In genomic region chrV:8013901-8014388, ce11 we compare ENCODE assay signal across 4 worm cellular contexts.
TF ChIP-seq lines count a peak whose summit lies in the region.

TSS of gene Y97E10AR.6 (minus strand) at chrV:8013951.

TF ChIP-seq in whole organism, L1 larva, 84 proteins besides CTCF, POLR2A, EP300 and RAD21 (continued from another document):
- TF ChIP-seq nhr-77 (tag; optimal IDR thresholded peaks at IDR 0.05; lab: Kevin White, UChicago) = no peak
- TF ChIP-seq snu-23 (GFP tag; optimal IDR thresholded peaks at IDR 0.05; lab: Kevin White, UChicago) = peak; percentile 36
- peak; percentile 4 to 54 (median 29) for TF ChIP-seq dpl-1 (GFP tag; optimal IDR thresholded peaks at IDR 0.05; lab: Kevin White, UChicago)
- TF ChIP-seq blmp-1 (tag; optimal IDR thresholded peaks at IDR 0.05; lab: Kevin White, UChicago) = peak; percentile 5
- peak; percentile 41 to 51 for TF ChIP-seq efl-1 (optimal IDR thresholded peaks at IDR 0.05; lab: Kevin White, UChicago)
- peak; percentile 55 to 73 for TF ChIP-seq efl-1 (GFP tag; optimal IDR thresholded peaks at IDR 0.05 in 1 of 2; lab: Kevin White, UChicago)
- peak; percentile 38 to 78 for TF ChIP-seq lin-35 (GFP tag; optimal IDR thresholded peaks at IDR 0.05; lab: Kevin White, UChicago)
- TF ChIP-seq nhr-71 (tag; optimal IDR thresholded peaks at IDR 0.05; lab: Kevin White, UChicago) = peak; percentile 23
- TF ChIP-seq ceh-82 (tag; optimal IDR thresholded peaks at IDR 0.05; lab: Kevin White, UChicago) = peak in 1 of 3 experiments; percentile 26
- TF ChIP-seq lin-39 (tag; optimal IDR thresholded peaks at IDR 0.05; lab: Kevin White, UChicago) = no peak

TF ChIP-seq in whole organism, L2 larva, 48 proteins besides CTCF, POLR2A, EP300 and RAD21 (continued from another document):
- no peak for TF ChIP-seq nhr-6 (tag; optimal IDR thresholded peaks at IDR 0.05; lab: Kevin White, UChicago)
- TF ChIP-seq nhr-237 (tag; optimal IDR thresholded peaks at IDR 0.05; lab: Kevin White, UChicago) = no peak
- peak; percentile 78 for TF ChIP-seq C34F6.9 (tag; optimal IDR thresholded peaks at IDR 0.05; lab: Kevin White, UChicago)
- peak; percentile 19 for TF ChIP-seq fos-1 (tag; optimal IDR thresholded peaks at IDR 0.05; lab: Kevin White, UChicago)
- peak; percentile 70 for TF ChIP-seq unc-55 (GFP tag; optimal IDR thresholded peaks at IDR 0.05; lab: Kevin White, UChicago)

TF ChIP-seq in whole organism, L3 larva, 47 proteins besides CTCF, POLR2A, EP300 and RAD21 (continued from another document):
- TF ChIP-seq nhr-12 (tag; optimal IDR thresholded peaks at IDR 0.05; lab: Kevin White, UChicago) (no peak), pha-4 (tag; optimal IDR thresholded peaks at IDR 0.05; lab: Kevin White, UChicago) (peak; percentile 47), ama-1 (optimal IDR thresholded peaks at IDR 0.05; lab: Kevin White, UChicago) (peak; percentile 7), fkh-2 (tag; optimal IDR thresholded peaks at IDR 0.05; lab: Kevin White, UChicago) (no peak), ceh-28 (tag; optimal IDR thresholded peaks at IDR 0.05; lab: Kevin White, UChicago) (no peak), tbx-2 (tag; optimal IDR thresholded peaks at IDR 0.05; lab: Kevin White, UChicago) (no peak), daf-12 (tag; optimal IDR thresholded peaks at IDR 0.05; lab: Kevin White, UChicago) (no peak), snpc-4 (tag; optimal IDR thresholded peaks at IDR 0.05; lab: Kevin White, UChicago) (peak; percentile 61), nhr-28 (tag; optimal IDR thresholded peaks at IDR 0.05; lab: Kevin White, UChicago) (no peak), ceh-82 (tag; optimal IDR thresholded peaks at IDR 0.05; lab: Kevin White, UChicago) (no peak), nhr-25 (tag; optimal IDR thresholded peaks at IDR 0.05; lab: Kevin White, UChicago) (no peak), ZK546.5 (tag; optimal IDR thresholded peaks at IDR 0.05; lab: Kevin White, UChicago) (no peak), nfya-1 (tag; optimal IDR thresholded peaks at IDR 0.05; lab: Kevin White, UChicago; ENCODE audit: insufficient read depth) (peak; percentile 42)

TF ChIP-seq in whole organism, L4 larva, 104 proteins besides CTCF, POLR2A, EP300 and RAD21 (continued from another document):
- TF ChIP-seq set-16 (GFP tag; IDR thresholded peaks at IDR 0.05; lab: Robert Waterston, UW) (no peak), mxl-2 (GFP tag; conservative IDR thresholded peaks at IDR 0.05; lab: Robert Waterston, UW) (no peak), php-3 (GFP tag; IDR thresholded peaks at IDR 0.05; lab: Robert Waterston, UW) (no peak), pha-4 (GFP tag; IDR thresholded peaks at IDR 0.05; lab: Robert Waterston, UW) (no peak), pha-4 (tag; optimal IDR thresholded peaks at IDR 0.05; lab: Kevin White, UChicago) (peak; percentile 16), zfp-2 (tag; optimal IDR thresholded peaks at IDR 0.05; lab: Kevin White, UChicago) (no peak), hlh-30 (tag; optimal IDR thresholded peaks at IDR 0.05; lab: Kevin White, UChicago; ENCODE audit: insufficient read depth) (peak; percentile 98), gei-8 (GFP tag; optimal IDR thresholded peaks at IDR 0.05; lab: Kevin White, UChicago) (no peak), lin-13 (GFP tag; optimal IDR thresholded peaks at IDR 0.05; lab: Kevin White, UChicago) (no peak), ZK546.5 (tag; optimal IDR thresholded peaks at IDR 0.05; lab: Kevin White, UChicago) (no peak), aha-1 (tag; lab: Kevin White, UChicago) (peak; percentile 85), lsy-2 (tag; optimal IDR thresholded peaks at IDR 0.05; lab: Kevin White, UChicago) (peak in 1 of 2 experiments; percentile 50), ctbp-1 (GFP tag; IDR thresholded peaks at IDR 0.05; lab: Robert Waterston, UW) (no peak), zfp-3 (GFP tag; conservative IDR thresholded peaks at IDR 0.05; lab: Robert Waterston, UW) (no peak), ceh-82 (tag; optimal IDR thresholded peaks at IDR 0.05; lab: Kevin White, UChicago) (no peak), unc-39 (tag; optimal IDR thresholded peaks at IDR 0.05; lab: Kevin White, UChicago) (no peak), nhr-76 (tag; optimal IDR thresholded peaks at IDR 0.05; lab: Kevin White, UChicago) (no peak), nhr-102 (tag; optimal IDR thresholded peaks at IDR 0.05; lab: Kevin White, UChicago) (no peak), lir-3 (tag; optimal IDR thresholded peaks at IDR 0.05; lab: Kevin White, UChicago) (no peak), zip-11 (GFP tag; IDR thresholded peaks at IDR 0.05; lab: Robert Waterston, UW) (no peak), daf-12 (tag; optimal IDR thresholded peaks at IDR 0.05; lab: Kevin White, UChicago) (no peak), ceh-44 (GFP tag; IDR thresholded peaks at IDR 0.05; lab: Robert Waterston, UW) (no peak), ceh-20 (GFP tag; IDR thresholded peaks at IDR 0.05; lab: Robert Waterston, UW) (no peak), duxl-1 (tag; optimal IDR thresholded peaks at IDR 0.05; lab: Kevin White, UChicago; ENCODE audit: poor library complexity) (no peak), Y5F2A.4 (GFP tag; optimal IDR thresholded peaks at IDR 0.05; lab: Kevin White, UChicago) (no peak), ceh-28 (tag; optimal IDR thresholded peaks at IDR 0.05; lab: Kevin White, UChicago) (no peak), ztf-7 (tag; optimal IDR thresholded peaks at IDR 0.05; lab: Kevin White, UChicago) (peak; percentile 23), ama-1 (optimal IDR thresholded peaks at IDR 0.05; lab: Kevin White, UChicago) (peak; percentile 50), nhr-42 (GFP tag; IDR thresholded peaks at IDR 0.05; lab: Robert Waterston, UW) (no peak), jun-1 (tag; optimal IDR thresholded peaks at IDR 0.05; lab: Kevin White, UChicago) (no peak), madf-5 (GFP tag; IDR thresholded peaks at IDR 0.05; lab: Robert Waterston, UW) (no peak), dve-1 (tag; optimal IDR thresholded peaks at IDR 0.05; lab: Kevin White, UChicago; ENCODE audit: insufficient read depth) (peak; percentile 25), snpc-4 (tag; optimal IDR thresholded peaks at IDR 0.05; lab: Kevin White, UChicago) (no peak), skn-1 (tag; optimal IDR thresholded peaks at IDR 0.05; lab: Kevin White, UChicago) (no peak), dmd-9 (GFP tag; IDR thresholded peaks at IDR 0.05; lab: Robert Waterston, UW) (no peak), arid-1 (GFP tag; conservative IDR thresholded peaks at IDR 0.05; lab: Robert Waterston, UW) (no peak), rbr-2 (tag; optimal IDR thresholded peaks at IDR 0.05; lab: Kevin White, UChicago) (peak; percentile 26), sdz-12 (GFP tag; optimal IDR thresholded peaks at IDR 0.05; lab: Kevin White, UChicago) (no peak), mes-2 (tag; optimal IDR thresholded peaks at IDR 0.05; lab: Kevin White, UChicago; ENCODE audit: poor library complexity, severe bottlenecking) (peak; percentile 47), madf-9 (GFP tag; conservative IDR thresholded peaks at IDR 0.05; lab: Robert Waterston, UW) (no peak), T26A8.4 (GFP tag; IDR thresholded peaks at IDR 0.05; lab: Robert Waterston, UW) (no peak), daf-8 (GFP tag; IDR thresholded peaks at IDR 0.05; lab: Robert Waterston, UW) (no peak), egl-43 (GFP tag; IDR thresholded peaks at IDR 0.05; lab: Robert Waterston, UW) (no peak), nhr-48 (tag; optimal IDR thresholded peaks at IDR 0.05; lab: Kevin White, UChicago) (no peak), unc-130 (GFP tag; optimal IDR thresholded peaks at IDR 0.05; lab: Kevin White, UChicago) (no peak), daf-19 (GFP tag; conservative IDR thresholded peaks at IDR 0.05; lab: Robert Waterston, UW) (no peak), nhr-25 (tag; optimal IDR thresholded peaks at IDR 0.05; lab: Kevin White, UChicago; ENCODE audit: borderline replicate concordance, insufficient read depth) (no peak), unc-62 (GFP tag; optimal IDR thresholded peaks at IDR 0.05 in 1 of 2; lab: Kevin White, UChicago) (no peak), unc-62 (tag; optimal IDR thresholded peaks at IDR 0.05; lab: Kevin White, UChicago) (no peak), nhr-41 (GFP tag; IDR thresholded peaks at IDR 0.05; lab: Robert Waterston, UW) (no peak), nhr-111 (GFP tag; optimal IDR thresholded peaks at IDR 0.05; lab: Kevin White, UChicago) (no peak), mdt-29 (GFP tag; IDR thresholded peaks at IDR 0.05; lab: Robert Waterston, UW) (no peak), cey-2 (tag; optimal IDR thresholded peaks at IDR 0.05; lab: Kevin White, UChicago; ENCODE audit: borderline replicate concordance, insufficient read depth) (no peak), spr-3 (GFP tag; optimal IDR thresholded peaks at IDR 0.05; lab: Kevin White, UChicago) (no peak), vab-7 (GFP tag; IDR thresholded peaks at IDR 0.05; lab: Robert Waterston, UW) (no peak), lim-7 (GFP tag; IDR thresholded peaks at IDR 0.05; lab: Robert Waterston, UW) (no peak), F37D6.2 (tag; optimal IDR thresholded peaks at IDR 0.05; lab: Kevin White, UChicago) (no peak), Y75B8A.6 (GFP tag; IDR thresholded peaks at IDR 0.05; lab: Robert Waterston, UW) (no peak), fos-1 (tag; optimal IDR thresholded peaks at IDR 0.05; lab: Kevin White, UChicago) (no peak), nhr-77 (tag; optimal IDR thresholded peaks at IDR 0.05; lab: Kevin White, UChicago) (no peak), T20F7.1 (GFP tag; optimal IDR thresholded peaks at IDR 0.05; lab: Kevin White, UChicago) (peak; percentile 31), attf-4 (tag; optimal IDR thresholded peaks at IDR 0.05; lab: Kevin White, UChicago) (no peak), saeg-2 (GFP tag; IDR thresholded peaks at IDR 0.05; lab: Robert Waterston, UW) (no peak), nhr-10 (tag; optimal IDR thresholded peaks at IDR 0.05; lab: Kevin White, UChicago) (no peak), daf-16 (GFP tag; optimal IDR thresholded peaks at IDR 0.05; lab: Kevin White, UChicago) (no peak), daf-16 (tag; optimal IDR thresholded peaks at IDR 0.05; lab: Kevin White, UChicago) (peak; percentile 25), F44E2.7 (GFP tag; IDR thresholded peaks at IDR 0.05; lab: Robert Waterston, UW) (no peak), nhr-28 (tag; optimal IDR thresholded peaks at IDR 0.05; lab: Kevin White, UChicago) (peak; percentile 43), ceh-32 (tag; optimal IDR thresholded peaks at IDR 0.05; lab: Kevin White, UChicago; ENCODE audit: poor library complexity) (no peak), F26F4.8 (GFP tag; conservative IDR thresholded peaks at IDR 0.05; lab: Robert Waterston, UW) (no peak), lin-39 (tag; optimal IDR thresholded peaks at IDR 0.05; lab: Kevin White, UChicago) (no peak), hif-1 (tag; optimal IDR thresholded peaks at IDR 0.05; lab: Kevin White, UChicago) (peak in 1 of 2 experiments; percentile 14), nhr-237 (tag; optimal IDR thresholded peaks at IDR 0.05; lab: Kevin White, UChicago) (no peak), mxl-3 (GFP tag; optimal IDR thresholded peaks at IDR 0.05; lab: Kevin White, UChicago) (peak; percentile 6), lin-1 (GFP tag; IDR thresholded peaks at IDR 0.05; lab: Robert Waterston, UW) (no peak), snpc-1.2 (GFP tag; IDR thresholded peaks at IDR 0.05; lab: Robert Waterston, UW) (no peak), mdl-1 (tag; optimal IDR thresholded peaks at IDR 0.05; lab: Kevin White, UChicago) (peak in 1 of 2 experiments; percentile 64), ZK337.2 (GFP tag; IDR thresholded peaks at IDR 0.05; lab: Robert Waterston, UW) (no peak), ztf-11 (tag; optimal IDR thresholded peaks at IDR 0.05; lab: Kevin White, UChicago) (no peak), mep-1 (tag; optimal IDR thresholded peaks at IDR 0.05; lab: Kevin White, UChicago) (peak; percentile 35), R02D3.7 (tag; optimal IDR thresholded peaks at IDR 0.05; lab: Kevin White, UChicago) (no peak), lin-38 (GFP tag; IDR thresholded peaks at IDR 0.05; lab: Robert Waterston, UW) (peak; percentile 70), nhr-11 (tag; optimal IDR thresholded peaks at IDR 0.05; lab: Kevin White, UChicago) (no peak), dpl-1 (GFP tag; optimal IDR thresholded peaks at IDR 0.05; lab: Kevin White, UChicago) (no peak), pqm-1 (tag; optimal IDR thresholded peaks at IDR 0.05; lab: Kevin White, UChicago) (no peak), zip-2 (tag; optimal IDR thresholded peaks at IDR 0.05; lab: Kevin White, UChicago) (no peak), tra-1 (GFP tag; IDR thresholded peaks at IDR 0.05; lab: Robert Waterston, UW) (no peak), spr-1 (tag; optimal IDR thresholded peaks at IDR 0.05; lab: Kevin White, UChicago) (no peak), lin-29 (GFP tag; IDR thresholded peaks at IDR 0.05; lab: Robert Waterston, UW) (no peak), hlh-11 (tag; optimal IDR thresholded peaks at IDR 0.05; lab: Kevin White, UChicago) (peak; percentile 41), lin-15B (tag; optimal IDR thresholded peaks at IDR 0.05; lab: Kevin White, UChicago) (no peak), hmg-1.1 (GFP tag; IDR thresholded peaks at IDR 0.05; lab: Robert Waterston, UW) (0 out of 2 replicates have a peak, but pooled peaks have one; percentile 22)
